Worm (Caenorhabditis elegans) whole organism, L2 larva: ENCODE measurements around the gene lbp-7.

Experiments
- C34F6.9 ChIP-seq: fragments of 150-350 bp; optimal IDR thresholded peaks from 2 replicates; lab custom pipeline; 2014; ENCODE audit warnings: missing biosample characterization, missing genetic modification characterization
- alr-1 ChIP-seq: fragments of 150-350 bp; optimal IDR thresholded peaks from 2 replicates; lab custom pipeline; 2014; ENCODE audit warnings: missing biosample characterization, missing genetic modification characterization
- egl-27 ChIP-seq: sonication (generic microtip); optimal IDR thresholded peaks from 3 replicates; lab custom pipeline; 2017; ENCODE audit warnings: missing biosample characterization, missing genetic modification reagents, missing genetic modification characterization
- fos-1 ChIP-seq: fragments of 150-350 bp; optimal IDR thresholded peaks from 2 replicates; lab custom pipeline; 2014; ENCODE audit warnings: missing biosample characterization, missing genetic modification characterization
- nhr-23 ChIP-seq: fragments of 150-350 bp; optimal IDR thresholded peaks from 2 replicates; lab custom pipeline; 2014; ENCODE audit warnings: missing biosample characterization, missing genetic modification reagents, missing genetic modification characterization
- nhr-237 ChIP-seq: fragments of 150-350 bp; optimal IDR thresholded peaks from 2 replicates; lab custom pipeline; 2014; ENCODE audit warnings: missing biosample characterization, missing genetic modification characterization
- nhr-25 ChIP-seq: fragments of 150-350 bp; sonication (generic microtip); optimal IDR thresholded peaks from 3 replicates; lab custom pipeline; 2014; ENCODE audit warnings: missing biosample characterization, missing genetic modification characterization
- nhr-77 ChIP-seq: fragments of 150-350 bp; optimal IDR thresholded peaks from 2 replicates; lab custom pipeline; 2014; ENCODE audit warnings: missing biosample characterization, missing genetic modification characterization
- unc-55 ChIP-seq: fragments of 150-350 bp; sonication (generic microtip); optimal IDR thresholded peaks from 3 replicates; lab custom pipeline; 2014; ENCODE audit warnings: missing biosample characterization, missing genetic modification reagents, missing genetic modification characterization
- ztf-11 ChIP-seq: sonication (generic microtip); optimal IDR thresholded peaks from 2 replicates; lab custom pipeline; 2017; ENCODE audit warnings: missing biosample characterization, missing genetic modification characterization
- ztf-4 ChIP-seq: fragments of 150-350 bp; optimal IDR thresholded peaks from 2 replicates; lab custom pipeline; 2014; ENCODE audit warnings: missing biosample characterization, missing genetic modification characterization

- TF ChIP-seq nhr-237 (tag; lab: Kevin White, UChicago): no peak
- no peak for TF ChIP-seq nhr-77 (tag; lab: Kevin White, UChicago)
- TF ChIP-seq ztf-4 (tag; lab: Kevin White, UChicago): no peak
- TF ChIP-seq alr-1: no peak
- no peak for TF ChIP-seq egl-27 (tag; lab: Kevin White, UChicago)
- no peak for TF ChIP-seq nhr-23 (tag; lab: Kevin White, UChicago)
- TF ChIP-seq C34F6.9 (tag; lab: Kevin White, UChicago): no peak
- no peak for TF ChIP-seq ztf-11 (tag; lab: Kevin White, UChicago)
- no peak for TF ChIP-seq nhr-25 (tag; lab: Kevin White, UChicago)
- TF ChIP-seq fos-1 (tag; lab: Kevin White, UChicago): no peak
- TF ChIP-seq unc-55 (GFP tag; lab: Kevin White, UChicago): no peak
Measured at ce11 chrV:13839433-13839832, 39.9 kb upstream of the lbp-7 start, which contains the start of gene F55B12.10.
